Fruit fly (Drosophila melanogaster) whole organism, adult: ENCODE data around the gene CG46467.

ENCODE experiments used
- CG5204 ChIP-seq: fragments of 200-800 bp; sonication (Bioruptor generic); optimal IDR thresholded peaks from 2 replicates; lab custom pipeline; 2016; ENCODE audit warnings: missing biosample characterization, missing genetic modification characterization
- CG7101 ChIP-seq: fragments of 200-800 bp; sonication (Bioruptor generic); optimal IDR thresholded peaks from 2 replicates; lab custom pipeline; 2018; ENCODE audit warnings: missing biosample characterization, mild to moderate bottlenecking, missing genetic modification characterization, moderate library complexity
- Crg-1 ChIP-seq: fragments of 200-800 bp; sonication (Bioruptor generic); optimal IDR thresholded peaks from 2 replicates; lab custom pipeline; 2016; ENCODE audit warnings: missing biosample characterization, missing genetic modification characterization
- Hr96 ChIP-seq: fragments of 200-800 bp; sonication (Bioruptor generic); optimal IDR thresholded peaks from 2 replicates; lab custom pipeline; 2016; ENCODE audit warnings: missing biosample characterization, missing genetic modification characterization
- bab1 ChIP-seq: fragments of 200-800 bp; sonication (Bioruptor generic); optimal IDR thresholded peaks from 3 replicates; lab custom pipeline; 2019; ENCODE audit warnings: missing biosample characterization, mild to moderate bottlenecking, missing genetic modification characterization, moderate library complexity
- kay ChIP-seq: fragments of 200-800 bp; sonication (Bioruptor generic); peaks from one replicate; lab custom pipeline; 2016; ENCODE audit warnings: missing biosample characterization, missing genetic modification characterization, borderline replicate concordance
- pad ChIP-seq: fragments of 200-800 bp; sonication (Bioruptor generic); optimal IDR thresholded peaks from 3 replicates; lab custom pipeline; 2017; ENCODE audit warnings: missing biosample characterization, missing genetic modification characterization, mild to moderate bottlenecking, moderate library complexity, missing genetic modification reagents
- toe ChIP-seq: fragments of 200-800 bp; sonication (Bioruptor generic); optimal IDR thresholded peaks from 2 replicates; lab custom pipeline; 2016; ENCODE audit warnings: missing biosample characterization, missing genetic modification characterization

- TF ChIP-seq pad (GFP tag; lab: Kevin White, UChicago), result no peak
- TF ChIP-seq CG5204, result no peak
- TF ChIP-seq Hr96 (GFP tag; lab: Kevin White, UChicago), result no peak
- no peak for TF ChIP-seq toe
- no peak for TF ChIP-seq kay (GFP tag; lab: Kevin White, UChicago)
- TF ChIP-seq CG7101 (tag; lab: Kevin White, UChicago), result no peak
- no peak for TF ChIP-seq bab1 (GFP tag; lab: Kevin White, UChicago)
- no peak for TF ChIP-seq Crg-1
Observed at dm6 chr3R:9867911-9868537, 6.5 kb upstream of the CG46467 start, which contains the start of gene Teh1.
